Fruit fly (Drosophila melanogaster) S2 (cell line): ENCODE results near the gene CG4022.

Experiments used
- CG8478 ChIP-seq: fragments of >200 bp; optimal IDR thresholded peaks from 2 replicates; lab custom pipeline; 2018
- CTCF ChIP-seq, 2 experiments: fragments of >200 bp; optimal IDR thresholded peaks; 2 replicates each; lab custom pipeline; 2018

- TF ChIP-seq CTCF (optimal IDR thresholded peaks at IDR 0.05; lab: Kevin White, UChicago) (no peak), CG8478 (lab: Kevin White, UChicago) (no peak)
Observed at dm6 chr3L:9366850-9367430, 43.7 kb downstream of the CG4022 start, which contains the start of the genes Klp67A and CG4452.
